Fruit fly (Drosophila melanogaster) whole organism, embryonic: ENCODE data around the gene rt.

Experiments used
- Asciz ChIP-seq: fragments of 200-800 bp; sonication (Bioruptor generic); optimal IDR thresholded peaks from 2 replicates; lab custom pipeline; 2017; ENCODE audit warnings: missing biosample characterization, mild to moderate bottlenecking, missing genetic modification characterization, missing genetic modification reagents
- Atf-2 ChIP-seq: fragments of 200-800 bp; sonication (Bioruptor generic); optimal IDR thresholded peaks from 2 replicates; lab custom pipeline; 2016; ENCODE audit warnings: missing biosample characterization, missing genetic modification characterization
- CG10366 ChIP-seq: fragments of 200-800 bp; sonication (Bioruptor generic); IDR thresholded peaks from 2 replicates; pipeline ENCODE4 v1.3.6; 2022; ENCODE audit warnings: missing biosample characterization, missing genetic modification characterization
- CG10654 ChIP-seq: fragments of 200-800 bp; sonication (Bioruptor generic); optimal IDR thresholded peaks from 2 replicates; lab custom pipeline; 2016; ENCODE audit warnings: missing biosample characterization, missing genetic modification characterization
- CG12104 ChIP-seq: fragments of 200-800 bp; sonication (Bioruptor generic); optimal IDR thresholded peaks from 3 replicates; lab custom pipeline; 2016; ENCODE audit warnings: missing biosample characterization, missing genetic modification characterization
- CG12659 ChIP-seq: fragments of 200-800 bp; sonication (Bioruptor generic); optimal IDR thresholded peaks from 3 replicates; lab custom pipeline; 2017; ENCODE audit warnings: mild to moderate bottlenecking, missing biosample characterization, missing genetic modification reagents, missing genetic modification characterization
- CG13775 ChIP-seq: fragments of 200-800 bp; sonication (Bioruptor generic); optimal IDR thresholded peaks from 3 replicates; lab custom pipeline; 2017; ENCODE audit warnings: missing biosample characterization, mild to moderate bottlenecking, missing genetic modification characterization
- CG15514 ChIP-seq: fragments of 200-800 bp; sonication (Bioruptor generic); optimal IDR thresholded peaks from 3 replicates; lab custom pipeline; 2017; ENCODE audit warnings: missing biosample characterization, missing genetic modification characterization, mild to moderate bottlenecking, moderate library complexity, missing genetic modification reagents
- CG1602 ChIP-seq: fragments of 200-800 bp; sonication (Bioruptor generic); optimal IDR thresholded peaks from 3 replicates; lab custom pipeline; 2016; ENCODE audit warnings: missing biosample characterization, missing genetic modification characterization
- CG1603 ChIP-seq: fragments of 200-800 bp; sonication (Bioruptor generic); optimal IDR thresholded peaks from 2 replicates; lab custom pipeline; 2019; ENCODE audit warnings: missing biosample characterization, mild to moderate bottlenecking, missing genetic modification characterization, moderate library complexity
- CG16813 ChIP-seq: fragments of 200-800 bp; sonication (Bioruptor generic); IDR thresholded peaks from 3 replicates; pipeline ENCODE4 v1.3.6; 2022; ENCODE audit warnings: missing biosample characterization, missing genetic modification characterization; ENCODE audit not compliant: partially characterized antibody
- CG17359 ChIP-seq: fragments of 200-800 bp; sonication (Bioruptor generic); optimal IDR thresholded peaks from 3 replicates; lab custom pipeline; 2018; ENCODE audit warnings: missing biosample characterization, mild to moderate bottlenecking, missing genetic modification characterization, moderate library complexity
- CG18011 ChIP-seq: fragments of 200-800 bp; sonication (Bioruptor generic); optimal IDR thresholded peaks from 2 replicates; lab custom pipeline; 2017; ENCODE audit warnings: missing biosample characterization, missing genetic modification characterization, mild to moderate bottlenecking, moderate library complexity, missing genotype
- CG30403 ChIP-seq: fragments of 200-800 bp; sonication (Bioruptor generic); optimal IDR thresholded peaks from 3 replicates; lab custom pipeline; 2016; ENCODE audit warnings: missing biosample characterization, missing genetic modification characterization
- CG33213 ChIP-seq: fragments of 200-800 bp; sonication (Bioruptor generic); optimal IDR thresholded peaks from 3 replicates; lab custom pipeline; 2016; ENCODE audit warnings: missing biosample characterization, missing genetic modification characterization
- CG3407 ChIP-seq: fragments of 200-800 bp; sonication (Bioruptor generic); optimal IDR thresholded peaks from 2 replicates; lab custom pipeline; 2018; ENCODE audit warnings: missing biosample characterization, mild to moderate bottlenecking, missing genetic modification characterization
- CG4328 ChIP-seq: fragments of 200-800 bp; sonication (Bioruptor generic); optimal IDR thresholded peaks from 3 replicates; lab custom pipeline; 2017; ENCODE audit warnings: missing biosample characterization, missing genetic modification reagents, missing genetic modification characterization
- CG4424 ChIP-seq: fragments of 200-800 bp; sonication (Bioruptor generic); optimal IDR thresholded peaks from 3 replicates; lab custom pipeline; 2016; ENCODE audit warnings: missing biosample characterization, missing genetic modification characterization
- CG5180 ChIP-seq: fragments of 200-800 bp; sonication (Bioruptor generic); optimal IDR thresholded peaks from 3 replicates; lab custom pipeline; 2017; ENCODE audit warnings: missing biosample characterization, missing genetic modification characterization, mild to moderate bottlenecking, moderate library complexity, missing genetic modification reagents
- CG5953 ChIP-seq: fragments of 200-800 bp; sonication (Bioruptor generic); IDR thresholded peaks from 2 replicates; pipeline ENCODE4 v1.3.6; 2022; ENCODE audit warnings: missing biosample characterization, missing genetic modification characterization
- CG6765 ChIP-seq: fragments of 200-800 bp; sonication (Bioruptor generic); optimal IDR thresholded peaks from 3 replicates; lab custom pipeline; 2017; ENCODE audit warnings: missing biosample characterization, mild to moderate bottlenecking, missing genetic modification characterization
- CG6813 ChIP-seq: fragments of 200-800 bp; sonication (Bioruptor generic); optimal IDR thresholded peaks from 2 replicates; lab custom pipeline; 2017; ENCODE audit warnings: missing biosample characterization, missing genetic modification characterization, mild to moderate bottlenecking, moderate library complexity, missing genetic modification reagents
- CoRest ChIP-seq: fragments of 200-800 bp; sonication (Bioruptor generic); optimal IDR thresholded peaks from 3 replicates; lab custom pipeline; 2018; ENCODE audit warnings: missing biosample characterization, mild to moderate bottlenecking, missing genetic modification characterization, moderate library complexity
- Fer1 ChIP-seq: fragments of 200-800 bp; sonication (Bioruptor generic); optimal IDR thresholded peaks from 2 replicates; lab custom pipeline; 2017; ENCODE audit warnings: missing biosample characterization, mild to moderate bottlenecking, missing genetic modification characterization
- Med ChIP-seq: fragments of 200-800 bp; sonication (Bioruptor generic); peaks from one replicate; lab custom pipeline; 2016; ENCODE audit warnings: missing biosample characterization, missing genetic modification characterization, mild to moderate bottlenecking, inconsistent platforms, moderate library complexity
- NFAT ChIP-seq: fragments of 200-800 bp; sonication (Bioruptor generic); IDR thresholded peaks from 2 replicates; pipeline ENCODE4 v1.3.6; 2022; ENCODE audit warnings: missing biosample characterization, missing genetic modification characterization
- Neu2 ChIP-seq: fragments of 200-800 bp; sonication (Bioruptor generic); optimal IDR thresholded peaks from 3 replicates; lab custom pipeline; 2016; ENCODE audit warnings: missing biosample characterization, missing genetic modification characterization, borderline replicate concordance
- Opbp ChIP-seq: fragments of 200-800 bp; sonication (Bioruptor generic); IDR thresholded peaks from 3 replicates; pipeline ENCODE4 v1.3.6; 2022; ENCODE audit warnings: missing biosample characterization, missing genetic modification characterization; ENCODE audit not compliant: partially characterized antibody
- Scr ChIP-seq: fragments of 200-800 bp; sonication (Bioruptor generic); IDR thresholded peaks from 2 replicates; pipeline ENCODE4 v1.3.6; 2022; ENCODE audit warnings: missing biosample characterization, missing genetic modification characterization; ENCODE audit not compliant: partially characterized antibody
- Six4 ChIP-seq: fragments of 200-800 bp; sonication (Bioruptor generic); optimal IDR thresholded peaks from 2 replicates; lab custom pipeline; 2016; ENCODE audit warnings: missing biosample characterization, missing genetic modification characterization
- amos ChIP-seq: fragments of 200-800 bp; sonication (Bioruptor generic); IDR thresholded peaks from 2 replicates; pipeline ENCODE4 v1.3.6; 2022; ENCODE audit warnings: missing biosample characterization, missing genetic modification characterization; ENCODE audit not compliant: partially characterized antibody
- bsh ChIP-seq, 2 experiments: fragments of 200-800 bp; sonication (Bioruptor generic); optimal IDR thresholded peaks; 2 replicates each; lab custom pipeline; 2017 to 2018; ENCODE audit warnings: mild to moderate bottlenecking in 2 of 2, missing biosample characterization in 2 of 2, missing genetic modification characterization in 2 of 2, moderate library complexity in 1 of 2
- crc ChIP-seq: fragments of 200-800 bp; sonication (Bioruptor generic); optimal IDR thresholded peaks from 2 replicates; lab custom pipeline; 2016; ENCODE audit warnings: missing biosample characterization, missing genetic modification characterization
- dysf ChIP-seq: fragments of 200-800 bp; sonication (Bioruptor generic); IDR thresholded peaks from 3 replicates; pipeline ENCODE4 v1.3.6; 2022; ENCODE audit warnings: missing biosample characterization, missing genetic modification characterization
- gsb-n ChIP-seq: fragments of 200-800 bp; sonication (Bioruptor generic); optimal IDR thresholded peaks from 3 replicates; lab custom pipeline; 2018; ENCODE audit warnings: missing biosample characterization, mild to moderate bottlenecking, missing genetic modification characterization
- hth ChIP-seq: fragments of >200 bp; optimal IDR thresholded peaks from 2 replicates; lab custom pipeline; 2017; ENCODE audit warnings: inconsistent platforms
- lmd ChIP-seq: fragments of 200-800 bp; sonication (Bioruptor generic); IDR thresholded peaks from 2 replicates; pipeline ENCODE4 v1.3.6; 2022; ENCODE audit warnings: missing biosample characterization, missing genetic modification characterization
- mirr ChIP-seq: fragments of 200-800 bp; sonication (Bioruptor generic); optimal IDR thresholded peaks from 3 replicates; lab custom pipeline; 2018; ENCODE audit warnings: missing biosample characterization, mild to moderate bottlenecking, missing genetic modification characterization
- nerfin-2 ChIP-seq: fragments of 200-800 bp; sonication (Bioruptor generic); IDR thresholded peaks from 2 replicates; pipeline ENCODE4 v1.3.6; 2022; ENCODE audit warnings: missing biosample characterization, missing genetic modification characterization; ENCODE audit not compliant: partially characterized antibody
- onecut ChIP-seq: fragments of 200-800 bp; sonication (Bioruptor generic); IDR thresholded peaks from 2 replicates; pipeline ENCODE4 v1.3.6; 2022; ENCODE audit warnings: missing biosample characterization, missing genetic modification characterization
- phol ChIP-seq: fragments of 200-800 bp; sonication (Bioruptor generic); optimal IDR thresholded peaks from 3 replicates; lab custom pipeline; 2018; ENCODE audit warnings: missing biosample characterization, mild to moderate bottlenecking, missing genetic modification characterization, moderate library complexity
- ranshi ChIP-seq: fragments of 200-800 bp; sonication (Bioruptor generic); IDR thresholded peaks from 2 replicates; pipeline ENCODE4 v1.3.6; 2022; ENCODE audit warnings: missing biosample characterization, missing genetic modification characterization
- ssp ChIP-seq: fragments of 200-800 bp; sonication (Bioruptor generic); IDR thresholded peaks from 2 replicates; pipeline ENCODE4 v1.3.6; 2022; ENCODE audit warnings: missing biosample characterization, missing genetic modification characterization
- trh ChIP-seq: fragments of 200-800 bp; sonication (Bioruptor generic); optimal IDR thresholded peaks from 2 replicates; lab custom pipeline; 2016; ENCODE audit warnings: missing biosample characterization, missing genetic modification characterization
- tx ChIP-seq: fragments of 200-800 bp; sonication (Bioruptor generic); optimal IDR thresholded peaks from 2 replicates; lab custom pipeline; 2016; ENCODE audit warnings: missing biosample characterization, missing genetic modification characterization
- vfl ChIP-seq: fragments of 200-800 bp; sonication (Bioruptor generic); optimal IDR thresholded peaks from 2 replicates; lab custom pipeline; 2016; ENCODE audit warnings: missing biosample characterization, missing genetic modification characterization
- zf30C ChIP-seq: fragments of 200-800 bp; sonication (Bioruptor generic); optimal IDR thresholded peaks from 3 replicates; lab custom pipeline; 2018; ENCODE audit warnings: missing biosample characterization, mild to moderate bottlenecking, missing genetic modification characterization
- zfh1 ChIP-seq: fragments of 200-800 bp; sonication (Bioruptor generic); IDR thresholded peaks from 3 replicates; pipeline ENCODE4 v1.3.6; 2022; ENCODE audit warnings: missing biosample characterization, missing genetic modification characterization

The rt gene

dm6 chr3L:11555662-11556460 lies 31.7 kb downstream of the rt start (continued):
- TF ChIP-seq CG15514 (GFP tag; lab: Kevin White, UChicago) (peak; percentile 9), trh (GFP tag; lab: Kevin White, UChicago) (peak; percentile 46), CG17359 (tag; lab: Kevin White, UChicago) (peak; percentile 82), ranshi (GFP tag; lab: Robert Waterston, UW) (peak; percentile 62; the same call in 1 of the 2 replicates), lmd (GFP tag; lab: Robert Waterston, UW) (peak; percentile 66), CG30403 (GFP tag; lab: Kevin White, UChicago) (peak; percentile 76), vfl (GFP tag; lab: Kevin White, UChicago) (no peak), crc (GFP tag; lab: Kevin White, UChicago) (no peak), nerfin-2 (GFP tag; lab: Robert Waterston, UW) (no peak), CG10654 (GFP tag; lab: Kevin White, UChicago) (peak; percentile 46), tx (GFP tag; lab: Kevin White, UChicago) (peak; percentile 16), ssp (GFP tag; lab: Robert Waterston, UW) (peak; percentile 53; the same call in 1 of the 2 replicates), CG16813 (GFP tag; lab: Robert Waterston, UW) (no peak), CG3407 (peak; percentile 63), CG33213 (GFP tag; lab: Kevin White, UChicago) (peak; percentile 41), hth (no peak), CG13775 (GFP tag; lab: Kevin White, UChicago) (peak; percentile 34), CG4424 (GFP tag; lab: Kevin White, UChicago) (peak; percentile 71), CG4328 (GFP tag; lab: Kevin White, UChicago) (peak; percentile 57), CG1603 (peak; percentile 50), dysf (GFP tag; lab: Robert Waterston, UW) (peak; percentile 68), Six4 (GFP tag; lab: Kevin White, UChicago) (peak; percentile 65), CG10366 (GFP tag; lab: Robert Waterston, UW) (no peak; the same call in 1 of the 2 replicates), gsb-n (tag; lab: Kevin White, UChicago) (peak; percentile 65), Scr (GFP tag; lab: Robert Waterston, UW) (no peak), CG12659 (GFP tag; lab: Kevin White, UChicago) (peak; percentile 71), NFAT (GFP tag; lab: Robert Waterston, UW) (no peak), CG6813 (peak; percentile 47), CG6765 (peak; percentile 59), phol (peak; percentile 87), zfh1 (peak; percentile 33; the same call in 1 of the 3 replicates), Fer1 (GFP tag; lab: Kevin White, UChicago) (peak; percentile 41), onecut (GFP tag; lab: Robert Waterston, UW) (peak; percentile 38; the same call in 1 of the 2 replicates), zf30C (GFP tag; lab: Kevin White, UChicago) (peak; percentile 65), mirr (GFP tag; lab: Kevin White, UChicago) (peak; percentile 68), CG5180 (GFP tag; lab: Kevin White, UChicago) (peak; percentile 48), CG1602 (GFP tag; lab: Kevin White, UChicago) (peak; percentile 67), Opbp (GFP tag; lab: Robert Waterston, UW) (0 out of 3 replicates have a peak, but pooled peaks have one; percentile 24), CoRest (peak; percentile 87), bsh (GFP tag; optimal IDR thresholded peaks at IDR 0.05; lab: Kevin White, UChicago) (peak in 1 of 2 experiments; percentile 89), amos (GFP tag; lab: Robert Waterston, UW) (no peak; the same call in 1 of the 2 replicates), Asciz (peak; percentile 85), Med (GFP tag; lab: Kevin White, UChicago) (peak; percentile 85), Atf-2 (GFP tag; lab: Kevin White, UChicago) (peak; percentile 24), Neu2 (GFP tag; lab: Kevin White, UChicago) (no peak), CG18011 (GFP tag; lab: Kevin White, UChicago) (no peak), CG5953 (GFP tag; lab: Robert Waterston, UW) (no peak), CG12104 (GFP tag; lab: Kevin White, UChicago) (peak; percentile 60)
